Worm (Caenorhabditis elegans): ENCODE results near the gene znf-593.
"Not testable (repeated sequence)": the region's sequence is repeated elsewhere in the genome, so short reads cannot be mapped to it uniquely, and the experiment has no call there.

znf-593 gene

DNA sequence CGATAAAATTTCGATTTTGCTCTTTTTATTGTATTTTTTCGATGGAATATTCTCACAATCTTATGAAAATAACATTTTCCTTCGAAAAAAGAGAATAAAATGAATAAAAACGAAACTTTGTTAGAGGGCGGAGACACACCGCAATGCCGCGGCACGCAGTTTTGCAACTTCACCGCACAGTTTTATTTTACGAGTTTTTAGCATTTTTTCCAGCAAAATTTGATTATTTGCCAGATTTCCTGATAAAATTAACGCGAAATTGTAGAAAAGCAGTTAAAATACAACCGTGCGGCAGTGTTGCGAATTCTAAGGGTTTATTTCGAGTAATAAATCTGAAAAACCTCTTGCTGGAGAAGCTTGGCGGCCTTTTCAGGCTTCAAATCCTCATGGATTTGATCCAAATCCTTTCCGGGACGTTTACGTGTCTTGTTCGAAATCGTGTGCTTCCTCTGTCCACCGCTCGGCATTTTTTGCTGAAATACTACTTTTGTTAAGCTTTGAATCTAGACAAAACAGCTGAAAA is at the start of gene znf-593 (continued):
- TF ChIP-seq ceh-44 (GFP tag; IDR thresholded peaks at IDR 0.05) (no peak), nhr-6 (tag; optimal IDR thresholded peaks at IDR 0.05) (no peak), lin-13 (GFP tag; optimal IDR thresholded peaks at IDR 0.05) (no peak), madf-5 (GFP tag; IDR thresholded peaks at IDR 0.05) (no peak), dpl-1 (GFP tag; optimal IDR thresholded peaks at IDR 0.05) (peak; percentile 18), set-16 (GFP tag; IDR thresholded peaks at IDR 0.05) (no peak), pha-4 (GFP tag; IDR thresholded peaks at IDR 0.05) (0 out of 2 replicates have a peak, but pooled peaks have one; percentile 27), pha-4 (tag; optimal IDR thresholded peaks at IDR 0.05) (no peak), jun-1 (tag; optimal IDR thresholded peaks at IDR 0.05) (no peak), aha-1 (tag) (peak; percentile 52), zfp-2 (tag; optimal IDR thresholded peaks at IDR 0.05) (no peak), ztf-11 (tag; optimal IDR thresholded peaks at IDR 0.05) (no peak), cey-2 (tag; optimal IDR thresholded peaks at IDR 0.05; ENCODE audit: borderline replicate concordance, insufficient read depth) (no peak), hlh-30 (tag; optimal IDR thresholded peaks at IDR 0.05; ENCODE audit: insufficient read depth) (no peak), unc-62 (GFP tag; optimal IDR thresholded peaks at IDR 0.05 in 1 of 2) (no peak), unc-62 (tag; optimal IDR thresholded peaks at IDR 0.05) (no peak)

DNA sequence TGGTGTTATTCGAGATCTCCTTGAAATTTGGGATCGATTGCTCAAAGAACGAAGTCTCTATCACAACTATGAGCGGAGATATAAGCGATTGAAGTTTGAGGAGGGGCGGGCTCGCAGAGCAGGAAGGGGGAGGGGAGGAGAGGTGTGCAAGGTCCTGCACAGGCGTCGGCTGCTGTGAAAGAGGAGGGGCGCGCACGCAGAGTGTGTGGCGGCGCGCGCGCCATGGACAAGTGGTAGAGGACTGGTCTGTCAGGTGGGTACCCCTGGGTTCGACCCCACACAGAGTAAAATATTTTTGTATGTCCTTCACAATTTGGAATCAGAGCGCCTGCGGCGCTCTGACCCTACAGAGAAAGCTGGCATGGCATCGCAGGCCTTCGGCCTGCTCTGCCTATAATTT is 48.5 kb upstream of the znf-593 start:
- TF ChIP-seq ceh-44 (GFP tag; IDR thresholded peaks at IDR 0.05) = 0 out of 2 replicates have a peak, but pooled peaks have one; percentile 52
- TF ChIP-seq hmg-1.1 (GFP tag; IDR thresholded peaks at IDR 0.05) = peak; percentile 59
- TF ChIP-seq dmd-6 (GFP tag; IDR thresholded peaks at IDR 0.05) = peak; percentile 10; the same call in 1 of the 2 replicates
- peak; percentile 35; the same call in 1 of the 2 replicates for TF ChIP-seq madf-9 (GFP tag; conservative IDR thresholded peaks at IDR 0.05)
- peak; percentile 9; the same call in 1 of the 2 replicates for TF ChIP-seq pha-4 (GFP tag; IDR thresholded peaks at IDR 0.05)
- not testable (repeated sequence) for TF ChIP-seq pha-4 (tag; optimal IDR thresholded peaks at IDR 0.05)
- peak; percentile 66 for TF ChIP-seq lin-38 (GFP tag; IDR thresholded peaks at IDR 0.05)
- 0 out of 2 replicates have a peak, but pooled peaks have one; percentile 30 for TF ChIP-seq arid-1 (GFP tag; conservative IDR thresholded peaks at IDR 0.05)
- TF ChIP-seq egl-43 (GFP tag; IDR thresholded peaks at IDR 0.05) = 0 out of 2 replicates have a peak, but pooled peaks have one; percentile 12
- TF ChIP-seq vab-7 (GFP tag; IDR thresholded peaks at IDR 0.05) = 0 out of 2 replicates have a peak, but pooled peaks have one; percentile 20
- TF ChIP-seq set-16 (GFP tag; IDR thresholded peaks at IDR 0.05) = peak; percentile 97
- peak; percentile 61; the same call in 1 of the 2 replicates for TF ChIP-seq snpc-1.2 (GFP tag; IDR thresholded peaks at IDR 0.05)

DNA sequence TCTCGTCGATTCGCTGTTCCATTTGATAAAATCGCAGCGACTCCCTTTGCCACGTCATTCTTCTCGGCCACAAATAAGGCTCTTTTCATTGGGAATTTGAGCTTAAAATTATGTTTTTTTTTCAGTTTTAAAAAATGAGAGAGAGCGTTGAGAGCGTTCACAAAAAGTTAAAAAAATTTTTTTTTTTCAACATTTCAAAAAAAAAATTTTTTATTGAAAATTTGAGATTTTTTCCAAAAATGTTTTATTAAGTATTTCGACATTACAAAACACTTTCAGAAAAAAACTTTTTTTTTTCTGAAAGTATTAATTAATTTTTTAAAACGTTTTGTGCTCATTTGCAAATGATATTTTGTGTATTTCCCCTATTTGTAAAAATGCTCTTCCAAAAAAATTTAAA is 41.6 kb upstream of the znf-593 start, which contains the start of gene top-3:
Gene top-3, minus strand, starts transcription at position 101 of the 400 bp plus-strand sequence.
- TF ChIP-seq dve-1 (tag; optimal IDR thresholded peaks at IDR 0.05; ENCODE audit: insufficient read depth) (no peak), dmd-6 (GFP tag; IDR thresholded peaks at IDR 0.05) (no peak), madf-9 (GFP tag; conservative IDR thresholded peaks at IDR 0.05) (no peak), mxl-3 (GFP tag; optimal IDR thresholded peaks at IDR 0.05) (no peak), mxl-2 (GFP tag; conservative IDR thresholded peaks at IDR 0.05) (no peak), ceh-32 (tag; optimal IDR thresholded peaks at IDR 0.05; ENCODE audit: poor library complexity) (no peak), R02D3.7 (tag; optimal IDR thresholded peaks at IDR 0.05) (no peak)

DNA sequence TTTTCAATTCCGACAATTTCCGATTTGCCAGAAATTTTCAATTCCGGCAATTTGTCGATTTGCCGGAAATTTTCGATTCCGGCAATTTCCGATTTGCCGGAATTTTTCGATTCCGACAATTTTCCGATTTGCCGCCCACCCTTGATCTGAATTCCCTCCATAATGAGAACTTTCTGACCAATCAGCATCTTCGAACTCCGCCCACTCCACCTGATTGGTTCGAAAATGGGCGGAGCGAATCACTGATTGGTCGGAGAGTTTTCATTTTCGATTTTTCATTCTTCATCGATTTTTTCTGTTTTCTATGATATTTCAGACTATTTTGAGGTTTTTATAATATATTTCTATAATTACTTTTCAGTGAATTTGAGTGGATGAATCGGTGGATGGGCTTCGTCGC is 35.6 kb upstream of the znf-593 start:
- TF ChIP-seq daf-12 (tag; optimal IDR thresholded peaks at IDR 0.05) (no peak), ZK546.5 (tag; optimal IDR thresholded peaks at IDR 0.05) (no peak), R02D3.7 (tag; optimal IDR thresholded peaks at IDR 0.05) (no peak), cey-2 (tag; optimal IDR thresholded peaks at IDR 0.05; ENCODE audit: borderline replicate concordance, insufficient read depth) (no peak), attf-4 (tag; optimal IDR thresholded peaks at IDR 0.05) (no peak), ama-1 (optimal IDR thresholded peaks at IDR 0.05) (no peak), ces-1 (GFP tag; optimal IDR thresholded peaks at IDR 0.05) (no peak), zip-2 (tag; optimal IDR thresholded peaks at IDR 0.05) (no peak), snpc-1.2 (GFP tag; IDR thresholded peaks at IDR 0.05) (no peak), hif-1 (tag; optimal IDR thresholded peaks at IDR 0.05) (no peak), ceh-32 (tag; optimal IDR thresholded peaks at IDR 0.05; ENCODE audit: poor library complexity) (no peak), lin-38 (GFP tag; IDR thresholded peaks at IDR 0.05) (no peak), tag-97 (GFP tag; IDR thresholded peaks at IDR 0.05) (no peak), ceh-44 (GFP tag; IDR thresholded peaks at IDR 0.05) (no peak), F26F4.8 (GFP tag; conservative IDR thresholded peaks at IDR 0.05) (no peak), dmd-9 (GFP tag; IDR thresholded peaks at IDR 0.05) (no peak)
